Fruit fly (Drosophila melanogaster): ENCODE results near the gene CG42526.

Gene CG42526

dm6 chr3L:9435315-9435714, at the start of gene CG42526:
TSS of gene CG42526 (minus strand) at chr3L:9435399.
- no peak for TF ChIP-seq Eip93F (GFP tag; optimal IDR thresholded peaks at IDR 0.05)
- no peak for TF ChIP-seq fd85E (GFP tag; optimal IDR thresholded peaks at IDR 0.05)
- peak; percentile 51 for TF ChIP-seq acj6 (GFP tag; optimal IDR thresholded peaks at IDR 0.05)
- peak; percentile 78 for TF ChIP-seq esn (GFP tag; optimal IDR thresholded peaks at IDR 0.05)
- peak; percentile 63 for TF ChIP-seq Met (GFP tag; optimal IDR thresholded peaks at IDR 0.05)
- peak; percentile 77 for TF ChIP-seq svp (GFP tag)
- no peak for TF ChIP-seq CG9139 (GFP tag; optimal IDR thresholded peaks at IDR 0.05)
- no peak for TF ChIP-seq CG8319 (GFP tag; optimal IDR thresholded peaks at IDR 0.05)
- TF ChIP-seq CG11902 (GFP tag; optimal IDR thresholded peaks at IDR 0.05), result no peak
- TF ChIP-seq Hr38 (GFP tag; optimal IDR thresholded peaks at IDR 0.05), result no peak
- no peak for TF ChIP-seq CG4318 (GFP tag; optimal IDR thresholded peaks at IDR 0.05)
- TF ChIP-seq cyc (GFP tag; optimal IDR thresholded peaks at IDR 0.05), result no peak
- TF ChIP-seq OdsH (GFP tag; optimal IDR thresholded peaks at IDR 0.05), result peak; percentile 67
- peak; percentile 59 for TF ChIP-seq Eip75B (GFP tag; optimal IDR thresholded peaks at IDR 0.05)
- no peak for TF ChIP-seq Lpt (GFP tag; optimal IDR thresholded peaks at IDR 0.05)
- TF ChIP-seq lz (GFP tag; optimal IDR thresholded peaks at IDR 0.05), result peak; percentile 57
- no peak for TF ChIP-seq CG16779 (tag; optimal IDR thresholded peaks at IDR 0.05)
- TF ChIP-seq CG6808 (GFP tag; optimal IDR thresholded peaks at IDR 0.05), result no peak
- peak; percentile 32 for TF ChIP-seq net (GFP tag; optimal IDR thresholded peaks at IDR 0.05)
- TF ChIP-seq fkh (GFP tag; optimal IDR thresholded peaks at IDR 0.05), result no peak
- no peak for TF ChIP-seq fd59A (GFP tag; optimal IDR thresholded peaks at IDR 0.05)
- TF ChIP-seq vri (GFP tag; optimal IDR thresholded peaks at IDR 0.05), result peak; percentile 41
- TF ChIP-seq CG1621 (tag; optimal IDR thresholded peaks at IDR 0.05), result no peak
- peak; percentile 12 for TF ChIP-seq CG6792 (GFP tag; optimal IDR thresholded peaks at IDR 0.05)
- peak; percentile 57 for TF ChIP-seq CG15336 (GFP tag; IDR thresholded peaks at IDR 0.05)
- peak; percentile 58 for TF ChIP-seq Sox14 (GFP tag; optimal IDR thresholded peaks at IDR 0.05)
- no peak for TF ChIP-seq ss (GFP tag; optimal IDR thresholded peaks at IDR 0.05)
- peak; percentile 56 for TF ChIP-seq CG32006 (GFP tag; optimal IDR thresholded peaks at IDR 0.05)
- TF ChIP-seq CG6854 (GFP tag; optimal IDR thresholded peaks at IDR 0.05), result no peak
- no peak for TF ChIP-seq Blimp-1 (GFP tag; optimal IDR thresholded peaks at IDR 0.05)
- TF ChIP-seq Eip78C (GFP tag), result peak; percentile 61
- no peak for TF ChIP-seq Ets21C (GFP tag; optimal IDR thresholded peaks at IDR 0.05)
- TF ChIP-seq topi (GFP tag; optimal IDR thresholded peaks at IDR 0.05), result peak; percentile 33
- peak; percentile 60 for TF ChIP-seq Sox102F (GFP tag; optimal IDR thresholded peaks at IDR 0.05)
- TF ChIP-seq Sox15 (GFP tag; optimal IDR thresholded peaks at IDR 0.05), result peak; percentile 28
- TF ChIP-seq CG3919 (GFP tag; optimal IDR thresholded peaks at IDR 0.05), result no peak
- peak in 1 of 2 experiments; percentile 43 for TF ChIP-seq salr (GFP tag; optimal IDR thresholded peaks at IDR 0.05)
- no peak for TF ChIP-seq CG10631 (GFP tag; optimal IDR thresholded peaks at IDR 0.05)
- TF ChIP-seq eg (GFP tag; IDR thresholded peaks at IDR 0.05), result no peak
- TF ChIP-seq CG7368 (GFP tag; optimal IDR thresholded peaks at IDR 0.05), result no peak
- no peak for TF ChIP-seq Ets96B (tag; optimal IDR thresholded peaks at IDR 0.05)
- no peak for TF ChIP-seq Gug (GFP tag; IDR thresholded peaks at IDR 0.05)
- peak; percentile 75 for TF ChIP-seq pdm3 (GFP tag; optimal IDR thresholded peaks at IDR 0.05)
- peak; percentile 24 for TF ChIP-seq CG3032 (tag; optimal IDR thresholded peaks at IDR 0.05)
- peak; percentile 14 for TF ChIP-seq CG8632 (GFP tag; optimal IDR thresholded peaks at IDR 0.05)
- TF ChIP-seq CG11294 (GFP tag; IDR thresholded peaks at IDR 0.05), result no peak
- no peak for TF ChIP-seq dac (GFP tag; optimal IDR thresholded peaks at IDR 0.05)
- no peak for TF ChIP-seq CG6163 (GFP tag; IDR thresholded peaks at IDR 0.05)
- no peak for TF ChIP-seq CG11762 (GFP tag; optimal IDR thresholded peaks at IDR 0.05; ENCODE audit: insufficient read depth)
- TF ChIP-seq Hr39 (GFP tag; optimal IDR thresholded peaks at IDR 0.05), result peak; percentile 71
- no peak for TF ChIP-seq CG6276 (GFP tag; optimal IDR thresholded peaks at IDR 0.05)
- no peak for TF ChIP-seq Smox (GFP tag; optimal IDR thresholded peaks at IDR 0.05)
- TF ChIP-seq dsx (GFP tag; optimal IDR thresholded peaks at IDR 0.05; ENCODE audit: poor library complexity, severe bottlenecking), result no peak

Measured in whole organism, prepupa.